Worm (Caenorhabditis elegans): Measurements from ENCODE around the gene Y53G8AM.6.
"Not testable (repeated sequence)": the region's sequence is repeated elsewhere in the genome, so short reads cannot be mapped to it uniquely, and the experiment has no call there.

Gene Y53G8AM.6

DNA sequence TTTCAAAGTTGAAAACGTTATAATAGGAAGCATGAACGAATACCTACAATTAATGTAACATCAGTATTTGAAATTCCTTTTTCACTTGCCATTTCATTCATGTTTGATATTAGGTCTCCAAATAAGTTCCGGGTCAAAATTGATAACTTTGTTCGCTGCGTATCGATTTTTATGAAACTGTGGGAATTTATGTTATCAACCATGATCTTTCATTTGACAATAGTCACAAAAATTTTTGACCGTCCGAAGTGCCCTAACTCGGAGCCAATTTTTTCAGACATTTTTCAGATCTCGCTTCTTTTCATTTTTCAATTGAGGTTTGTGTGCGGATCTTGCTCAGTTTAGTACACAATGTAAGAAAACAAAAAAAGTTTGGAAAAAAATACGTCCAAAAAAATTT is at the start of gene Y53G8AM.6:
TSS of gene Y53G8AM.6 (minus strand) at position 101 of the 400 bp plus-strand sequence.
- not testable (repeated sequence) for TF ChIP-seq egl-5, ceh-28, nhr-11 (tag; optimal IDR thresholded peaks at IDR 0.05)

DNA sequence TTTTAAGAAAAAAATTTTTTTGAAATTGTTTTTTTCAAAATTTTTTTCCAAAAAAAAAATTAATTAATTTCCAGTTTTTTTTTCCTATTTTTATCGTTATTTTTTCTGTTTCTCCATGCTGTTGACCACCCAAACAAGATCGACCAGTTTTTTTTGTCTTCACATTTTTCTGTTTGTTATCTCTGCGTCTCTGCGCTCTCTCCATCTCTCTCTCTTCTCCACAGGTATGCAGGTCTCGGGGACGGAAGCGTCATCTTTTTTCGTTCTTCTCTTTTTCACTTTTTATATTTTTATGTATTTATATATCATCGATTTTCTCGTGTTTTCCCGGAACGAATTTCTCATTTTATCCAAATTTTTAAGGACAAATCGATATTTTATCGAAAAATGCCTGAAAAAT is 49.3 kb upstream of the Y53G8AM.6 start:
- TF ChIP-seq unc-62 (GFP tag; optimal IDR thresholded peaks at IDR 0.05) (no peak), daf-12 (tag; optimal IDR thresholded peaks at IDR 0.05) (no peak), pha-4 (tag; optimal IDR thresholded peaks at IDR 0.05) (peak; percentile 59), nfya-1 (tag; optimal IDR thresholded peaks at IDR 0.05; ENCODE audit: insufficient read depth) (peak; percentile 36), nhr-25 (tag; optimal IDR thresholded peaks at IDR 0.05) (no peak), hmg-11 (tag; optimal IDR thresholded peaks at IDR 0.05) (peak; percentile 37), elt-1 (tag; optimal IDR thresholded peaks at IDR 0.05) (no peak), egl-5 (tag; optimal IDR thresholded peaks at IDR 0.05) (peak; percentile 10), mml-1 (tag; optimal IDR thresholded peaks at IDR 0.05) (no peak), nhr-23 (tag; optimal IDR thresholded peaks at IDR 0.05) (peak; percentile 26), nhr-67 (tag; optimal IDR thresholded peaks at IDR 0.05) (no peak)

DNA sequence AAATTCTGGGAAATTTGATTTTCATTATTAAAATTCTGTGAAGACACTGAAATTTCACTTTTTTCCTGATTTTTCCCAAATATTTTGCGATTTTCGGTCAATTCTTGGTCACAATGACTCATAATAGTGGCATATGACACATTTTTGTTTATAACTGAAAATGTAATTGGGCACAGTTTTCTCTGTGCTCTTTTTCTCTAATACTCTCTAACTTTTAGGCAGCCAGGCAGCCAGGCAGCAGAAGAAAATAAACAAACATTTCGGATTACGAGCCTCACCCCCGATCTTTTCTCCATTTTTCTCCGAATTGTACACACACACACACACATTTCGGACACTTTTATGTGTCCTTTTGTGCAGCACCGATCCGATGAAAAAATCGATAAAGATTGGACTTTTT is 47.8 kb upstream of the Y53G8AM.6 start:
- TF ChIP-seq nhr-11 (tag; optimal IDR thresholded peaks at IDR 0.05) (no peak), lin-15B (tag; optimal IDR thresholded peaks at IDR 0.05) (no peak), pha-4 (tag; optimal IDR thresholded peaks at IDR 0.05) (peak; percentile 97), nhr-76 (tag; optimal IDR thresholded peaks at IDR 0.05) (no peak), ceh-82 (tag; optimal IDR thresholded peaks at IDR 0.05) (no peak), sea-2 (GFP tag; optimal IDR thresholded peaks at IDR 0.05) (no peak), nhr-23 (tag; optimal IDR thresholded peaks at IDR 0.05) (no peak), nhr-12 (tag; optimal IDR thresholded peaks at IDR 0.05) (no peak)

DNA sequence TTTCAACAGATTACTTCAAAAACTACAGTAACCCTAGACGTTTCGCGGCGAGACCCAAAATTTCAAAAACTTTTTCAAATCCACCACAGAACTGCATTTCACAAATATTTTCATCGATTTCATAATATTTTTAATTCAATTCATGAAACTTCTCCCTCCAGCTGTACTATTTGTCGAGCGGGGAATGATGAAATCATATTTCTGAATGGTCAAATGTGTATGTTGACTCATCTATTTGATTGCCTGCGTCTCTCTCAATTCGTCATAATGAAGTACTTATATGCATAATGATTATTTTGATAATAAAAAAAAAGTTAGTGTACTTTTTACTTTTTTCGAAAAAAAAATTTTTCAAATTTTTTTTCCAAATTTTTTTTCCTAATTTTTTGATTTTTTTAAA is 46.7 kb upstream of the Y53G8AM.6 start:
- TF ChIP-seq nfya-1 (tag; optimal IDR thresholded peaks at IDR 0.05; ENCODE audit: insufficient read depth), result no peak
- TF ChIP-seq elt-3 (tag; optimal IDR thresholded peaks at IDR 0.05), result no peak
- no peak for TF ChIP-seq ceh-9 (tag; optimal IDR thresholded peaks at IDR 0.05)
- TF ChIP-seq ztf-11 (tag; optimal IDR thresholded peaks at IDR 0.05), result no peak
- TF ChIP-seq elt-1 (tag; optimal IDR thresholded peaks at IDR 0.05), result no peak
- TF ChIP-seq lin-15B (tag; optimal IDR thresholded peaks at IDR 0.05), result no peak
- peak; percentile 33 for TF ChIP-seq pqm-1 (tag; optimal IDR thresholded peaks at IDR 0.05)
- no peak for TF ChIP-seq aly-2 (tag; optimal IDR thresholded peaks at IDR 0.05)
- no peak for TF ChIP-seq nhr-12 (tag; optimal IDR thresholded peaks at IDR 0.05)
- no peak for TF ChIP-seq nhr-67 (tag; optimal IDR thresholded peaks at IDR 0.05)
- TF ChIP-seq nhr-43 (tag; optimal IDR thresholded peaks at IDR 0.05; ENCODE audit: poor library complexity, severe bottlenecking), result no peak
- TF ChIP-seq ceh-16 (tag; optimal IDR thresholded peaks at IDR 0.05), result no peak
- peak; percentile 58 for TF ChIP-seq jun-1 (tag; optimal IDR thresholded peaks at IDR 0.05)
- TF ChIP-seq mml-1 (tag; optimal IDR thresholded peaks at IDR 0.05), result no peak
- TF ChIP-seq egl-27 (tag; optimal IDR thresholded peaks at IDR 0.05), result no peak
- no peak for TF ChIP-seq ZK546.5 (tag; optimal IDR thresholded peaks at IDR 0.05)
- TF ChIP-seq sea-2 (GFP tag; optimal IDR thresholded peaks at IDR 0.05), result no peak
- no peak for TF ChIP-seq skn-1 (tag; optimal IDR thresholded peaks at IDR 0.05)
- TF ChIP-seq nhr-25 (tag; optimal IDR thresholded peaks at IDR 0.05), result no peak
- TF ChIP-seq nhr-237 (tag; optimal IDR thresholded peaks at IDR 0.05), result no peak
- no peak for TF ChIP-seq unc-62 (GFP tag; optimal IDR thresholded peaks at IDR 0.05)
- no peak for TF ChIP-seq hmg-11 (tag; optimal IDR thresholded peaks at IDR 0.05)
- TF ChIP-seq nhr-28 (tag; optimal IDR thresholded peaks at IDR 0.05), result no peak
- no peak for TF ChIP-seq fkh-2 (tag; optimal IDR thresholded peaks at IDR 0.05)
- no peak for TF ChIP-seq nhr-76 (tag; optimal IDR thresholded peaks at IDR 0.05)
- TF ChIP-seq pha-4 (tag; optimal IDR thresholded peaks at IDR 0.05), result peak; percentile 86
- no peak for TF ChIP-seq egl-5 (tag; optimal IDR thresholded peaks at IDR 0.05)
- TF ChIP-seq fkh-10 (GFP tag; optimal IDR thresholded peaks at IDR 0.05), result no peak
- peak; percentile 41 for TF ChIP-seq fos-1 (tag; optimal IDR thresholded peaks at IDR 0.05)
- no peak for TF ChIP-seq ztf-4 (tag; optimal IDR thresholded peaks at IDR 0.05)
- no peak for TF ChIP-seq lin-39 (tag; optimal IDR thresholded peaks at IDR 0.05)

All from whole organism, L3 larva.